Fruit fly (Drosophila melanogaster) whole organism, wandering third instar larva: Measurements from ENCODE around the gene CG11454.

Source experiments
- Dfd ChIP-seq: fragments of >200 bp; optimal IDR thresholded peaks from 2 replicates; lab custom pipeline; 2017; ENCODE audit warnings: missing biosample characterization, missing genetic modification characterization
- Dif ChIP-seq: fragments of 200-275, 200-300 bp; sonication (Bioruptor generic); optimal IDR thresholded peaks from 2 replicates; lab custom pipeline; 2018; ENCODE audit warnings: missing biosample characterization, missing genetic modification characterization; ENCODE audit not compliant: partially characterized antibody
- Hnf4 ChIP-seq: fragments of 200-800 bp; sonication (Bioruptor generic); optimal IDR thresholded peaks from 2 replicates; lab custom pipeline; 2016; ENCODE audit warnings: missing biosample characterization, mild to moderate bottlenecking, missing genetic modification characterization
- Hr83 ChIP-seq: fragments of 200-300 bp; sonication (Bioruptor generic); optimal IDR thresholded peaks from 2 replicates; lab custom pipeline; 2016; ENCODE audit warnings: missing biosample characterization, mild to moderate bottlenecking, missing genetic modification characterization, moderate library complexity; ENCODE audit not compliant: poor library complexity, severe bottlenecking
- Jra ChIP-seq: sonication (Bioruptor generic); optimal IDR thresholded peaks from 2 replicates; lab custom pipeline; 2016; ENCODE audit warnings: missing biosample characterization, missing genetic modification characterization
- Mio ChIP-seq: sonication (Bioruptor generic); optimal IDR thresholded peaks from 2 replicates; lab custom pipeline; 2016; ENCODE audit warnings: missing biosample characterization, missing genetic modification characterization
- Myc ChIP-seq: fragments of >200 bp; optimal IDR thresholded peaks from 2 replicates; lab custom pipeline; 2017
- N ChIP-seq: fragments of >200 bp; optimal IDR thresholded peaks from 2 replicates; lab custom pipeline; 2018; ENCODE audit warnings: missing biosample characterization, missing external identifiers, missing genetic modification characterization
- OdsH ChIP-seq: fragments of 200-800 bp; sonication (Bioruptor generic); optimal IDR thresholded peaks from 2 replicates; lab custom pipeline; 2016; ENCODE audit warnings: missing biosample characterization, mild to moderate bottlenecking, missing genetic modification characterization
- Rel ChIP-seq, 2 experiments: fragments of 200-800 bp; sonication (Bioruptor generic) in 1 of 2; optimal IDR thresholded peaks; 2 replicates in 1 of 2; 3 replicates in 1 of 2; lab custom pipeline; 2016 to 2019; ENCODE audit warnings: mild to moderate bottlenecking in 2 of 2, missing biosample characterization in 2 of 2, missing genetic modification characterization in 2 of 2, moderate library complexity in 1 of 2
- Sp1 ChIP-seq: fragments of 200-800 bp; sonication (Bioruptor generic); optimal IDR thresholded peaks from 3 replicates; lab custom pipeline; 2019; ENCODE audit warnings: missing biosample characterization, mild to moderate bottlenecking, missing genetic modification characterization, moderate library complexity
- dsf ChIP-seq: sonication (Bioruptor generic); optimal IDR thresholded peaks from 2 replicates; lab custom pipeline; 2016; ENCODE audit warnings: missing biosample characterization, missing genetic modification characterization, borderline replicate concordance
- foxo ChIP-seq, 2 experiments: fragments of 200-800 bp; sonication (Bioruptor generic); optimal IDR thresholded peaks; 2 replicates in 1 of 2; 3 replicates in 1 of 2; lab custom pipeline; 2016 to 2017; ENCODE audit warnings: missing biosample characterization in 2 of 2, missing genetic modification characterization in 2 of 2
- fru ChIP-seq: fragments of 200-800 bp; sonication (Bioruptor generic); optimal IDR thresholded peaks from 3 replicates; lab custom pipeline; 2016; ENCODE audit warnings: missing biosample characterization, mild to moderate bottlenecking, missing genetic modification characterization
- h ChIP-seq: fragments of 200-800 bp; sonication (Bioruptor generic); optimal IDR thresholded peaks from 3 replicates; lab custom pipeline; 2016; ENCODE audit warnings: missing biosample characterization, mild to moderate bottlenecking, missing genetic modification characterization
- lola ChIP-seq: fragments of >200 bp; optimal IDR thresholded peaks from 2 replicates; lab custom pipeline; 2017; ENCODE audit warnings: missing biosample characterization, missing genetic modification characterization
- pan ChIP-seq: fragments of >200 bp; optimal IDR thresholded peaks from 2 replicates; lab custom pipeline; 2017
- psq ChIP-seq: fragments of 200-800 bp; sonication (Bioruptor generic); optimal IDR thresholded peaks from 3 replicates; lab custom pipeline; 2017; ENCODE audit warnings: missing biosample characterization, mild to moderate bottlenecking, missing genetic modification characterization, moderate library complexity
- sage ChIP-seq: fragments of 200-800 bp; sonication (Bioruptor generic); optimal IDR thresholded peaks from 2 replicates; lab custom pipeline; 2016; ENCODE audit warnings: missing biosample characterization, mild to moderate bottlenecking, missing genetic modification characterization
- sv ChIP-seq: fragments of 200-800 bp; sonication (Bioruptor generic); optimal IDR thresholded peaks from 3 replicates; lab custom pipeline; 2016; ENCODE audit warnings: missing biosample characterization, missing genetic modification characterization
- tai ChIP-seq: sonication (Bioruptor generic); optimal IDR thresholded peaks from 2 replicates; lab custom pipeline; 2016; ENCODE audit warnings: missing biosample characterization, missing genetic modification characterization

The CG11454 gene

DNA sequence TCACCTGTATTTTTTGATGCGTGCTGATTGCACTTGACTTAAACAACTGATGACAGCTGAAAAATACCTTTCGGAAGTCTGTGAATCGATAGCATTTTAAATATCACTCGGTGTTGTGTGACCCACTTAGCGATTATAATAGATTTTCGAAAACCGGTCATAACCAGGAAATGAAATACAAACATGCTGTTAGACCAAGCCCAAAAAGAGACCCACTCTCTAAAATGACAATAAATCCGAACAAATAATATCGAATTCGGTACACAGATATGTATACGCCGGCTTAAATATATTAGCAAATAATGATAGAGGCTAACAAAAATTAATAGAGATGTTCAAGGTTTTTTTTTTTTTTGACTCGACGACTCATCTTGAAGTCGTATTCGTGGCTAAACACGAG, 32.6 kb downstream of the CG11454 start:
- TF ChIP-seq Mio (no peak), pan (lab: Kevin White, UChicago) (no peak), Jra (GFP tag; lab: Kevin White, UChicago) (no peak), lola (GFP tag; lab: Kevin White, UChicago) (no peak), Dfd (GFP tag; lab: Kevin White, UChicago) (no peak), foxo (GFP tag; optimal IDR thresholded peaks at IDR 0.05; lab: Kevin White, UChicago) (no peak), Hr83 (GFP tag; lab: Kevin White, UChicago) (no peak), sage (no peak), dsf (no peak), N (GFP tag; lab: Kevin White, UChicago) (no peak), Sp1 (GFP tag; lab: Kevin White, UChicago) (no peak), fru (GFP tag; lab: Kevin White, UChicago) (no peak)
- TF ChIP-seq, all 38 proteins: peak for 0

DNA sequence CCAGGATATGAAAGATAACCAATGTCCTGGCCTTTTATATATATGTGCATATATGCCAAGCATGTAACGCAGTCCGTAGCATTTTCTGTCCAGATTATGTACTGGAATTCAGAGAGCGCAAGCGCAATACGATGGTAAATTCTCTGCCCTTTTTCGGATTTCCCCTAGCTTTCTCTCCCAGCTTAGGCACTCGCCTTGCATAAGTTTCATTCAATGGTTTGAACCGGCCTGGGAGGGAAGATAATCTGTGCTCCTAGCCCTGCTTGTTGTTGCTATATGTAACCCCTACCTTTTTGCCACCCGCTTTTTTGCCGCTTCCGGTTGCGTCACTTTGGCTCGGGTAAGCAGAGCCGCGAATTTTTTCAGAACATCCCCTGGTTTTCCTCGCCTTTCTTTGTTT, 36.0 kb downstream of the CG11454 start:
- TF ChIP-seq Dif, result no peak
- TF ChIP-seq Jra (GFP tag; lab: Kevin White, UChicago), result no peak
- no peak for TF ChIP-seq dsf
- no peak for TF ChIP-seq foxo (GFP tag; optimal IDR thresholded peaks at IDR 0.05; lab: Kevin White, UChicago)
- TF ChIP-seq Sp1 (GFP tag; lab: Kevin White, UChicago), result no peak
- TF ChIP-seq Hr83 (GFP tag; lab: Kevin White, UChicago), result no peak
- no peak for TF ChIP-seq Hnf4 (GFP tag; lab: Kevin White, UChicago)
- TF ChIP-seq h, result no peak
- no peak for TF ChIP-seq OdsH (GFP tag; lab: Kevin White, UChicago)
- no peak for TF ChIP-seq sage

DNA sequence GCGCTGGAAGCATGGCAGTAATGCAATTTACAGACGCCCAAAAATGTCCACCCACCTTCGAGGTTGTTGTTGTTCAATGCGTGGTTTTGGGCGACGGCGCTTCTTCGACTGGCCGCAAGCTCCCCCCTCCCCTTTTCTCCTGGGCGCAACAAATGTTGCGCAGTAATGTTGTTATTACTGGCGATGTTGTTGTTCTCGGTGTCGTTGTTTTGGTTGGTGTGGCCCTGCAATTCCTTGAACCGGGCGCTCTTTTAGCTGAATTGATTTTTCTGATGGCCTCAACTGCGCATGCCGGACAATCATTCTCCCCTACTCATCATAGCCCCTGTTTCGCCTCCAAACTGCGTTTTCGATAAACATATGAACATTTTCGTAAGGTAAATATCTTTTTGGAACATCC, 37.9 kb downstream of the CG11454 start:
- no peak for TF ChIP-seq lola (GFP tag; lab: Kevin White, UChicago)
- no peak for TF ChIP-seq tai (GFP tag; lab: Kevin White, UChicago)
- peak; percentile 58 for TF ChIP-seq fru (GFP tag; lab: Kevin White, UChicago)
- TF ChIP-seq Hr83 (GFP tag; lab: Kevin White, UChicago), result no peak

DNA sequence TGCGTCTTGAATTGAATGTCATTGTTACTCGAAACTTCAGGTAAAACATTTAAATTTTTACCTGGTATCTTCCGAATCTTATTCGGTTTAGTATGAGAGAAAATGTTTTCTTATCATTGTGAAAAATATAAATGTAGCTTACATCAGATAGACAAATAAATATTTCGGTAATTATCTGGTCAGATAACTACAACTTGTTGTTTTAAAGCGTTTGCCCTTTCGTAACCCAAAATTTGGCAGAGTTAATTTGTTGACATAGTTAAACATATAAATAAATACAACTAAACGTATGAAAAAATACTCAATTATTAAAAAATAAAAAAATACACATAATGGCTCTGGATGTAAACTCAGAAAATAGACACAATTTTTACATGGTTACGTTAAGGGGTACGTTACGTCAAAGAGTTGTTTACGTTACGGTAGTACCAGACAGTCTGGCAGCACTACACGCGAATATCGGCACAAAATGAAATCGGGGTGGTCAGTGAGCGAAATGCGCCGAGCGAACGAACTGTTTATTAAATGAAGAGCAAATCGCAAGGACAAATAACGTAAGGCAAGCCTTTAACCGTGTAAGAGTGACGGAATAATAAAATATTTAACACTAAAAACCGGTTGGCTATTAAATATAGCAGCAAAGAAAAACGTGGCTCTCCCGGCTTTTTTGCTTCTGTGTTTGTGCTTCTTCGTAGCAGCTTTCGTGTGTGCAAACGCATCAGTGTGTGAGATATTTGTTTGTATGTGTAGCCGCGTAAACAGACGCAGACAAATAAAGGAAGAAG, 39.4 kb downstream of the CG11454 start:
- no peak for TF ChIP-seq sv (GFP tag; lab: Kevin White, UChicago)
- no peak for TF ChIP-seq Myc (lab: Kevin White, UChicago)
- TF ChIP-seq N (GFP tag; lab: Kevin White, UChicago), result peak; percentile 19
- peak; percentile 60 for TF ChIP-seq sage
- peak; percentile 32 for TF ChIP-seq Sp1 (GFP tag; lab: Kevin White, UChicago)
- TF ChIP-seq pan (lab: Kevin White, UChicago), result no peak
- TF ChIP-seq psq (GFP tag; lab: Kevin White, UChicago), result peak; percentile 95
- no peak for TF ChIP-seq Jra (GFP tag; lab: Kevin White, UChicago)
- TF ChIP-seq OdsH (GFP tag; lab: Kevin White, UChicago), result peak; percentile 10
- peak; percentile 54 for TF ChIP-seq Rel (GFP tag; optimal IDR thresholded peaks at IDR 0.05; lab: Kevin White, UChicago)
- TF ChIP-seq Rel (tag; optimal IDR thresholded peaks at IDR 0.05; lab: Kevin White, UChicago), result no peak
